Worm (Caenorhabditis elegans) whole organism, L3 larva: ENCODE measurements around the gene R105.1.

Source experiments
- aly-2 ChIP-seq: fragments of 150-350 bp; optimal IDR thresholded peaks from 2 replicates; lab custom pipeline; 2014; ENCODE audit warnings: missing biosample characterization, missing genetic modification characterization
- nhr-77 ChIP-seq: fragments of 150-350 bp; optimal IDR thresholded peaks from 2 replicates; lab custom pipeline; 2014; ENCODE audit warnings: missing biosample characterization, missing genetic modification characterization
- snpc-4 ChIP-seq: fragments of 150-350 bp; optimal IDR thresholded peaks from 2 replicates; lab custom pipeline; 2014; ENCODE audit warnings: missing biosample characterization, missing genetic modification characterization

DNA sequence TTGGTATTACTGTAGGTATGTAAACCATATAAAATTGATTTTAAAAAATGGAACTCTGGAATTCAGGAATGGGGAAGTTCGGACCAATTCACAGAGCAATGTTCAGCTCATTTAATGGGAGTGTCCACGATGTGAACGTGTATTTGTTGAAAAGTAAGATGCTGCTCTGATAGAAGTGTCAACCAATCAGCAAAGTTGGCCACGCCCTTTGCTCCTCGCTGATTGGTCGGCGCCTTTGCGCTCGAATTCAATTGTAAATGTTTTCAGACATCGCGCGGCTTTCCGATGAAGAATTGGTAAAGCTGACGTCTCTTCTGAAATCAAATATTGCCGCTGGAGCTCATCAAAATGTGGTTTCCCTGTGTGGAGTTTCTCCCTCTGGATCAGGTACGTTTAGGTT lies 49.7 kb downstream of the R105.1 start:
- TF ChIP-seq aly-2 (tag; lab: Kevin White, UChicago) = no peak
- no peak for TF ChIP-seq snpc-4 (tag; lab: Kevin White, UChicago)
- TF ChIP-seq nhr-77 (tag; lab: Kevin White, UChicago) = no peak
